Fruit fly (Drosophila melanogaster): ENCODE measurements around the gene CG12065.

dm6 chrX:8636114-8636929, 62.2 kb downstream of the CG12065 start:
- TF ChIP-seq seq (GFP tag; IDR thresholded peaks at IDR 0.05) (no peak), fd96Cb (tag; optimal IDR thresholded peaks at IDR 0.05) (no peak), CG1233 (GFP tag; optimal IDR thresholded peaks at IDR 0.05) (no peak), Ets97D (GFP tag; optimal IDR thresholded peaks at IDR 0.05) (no peak), kay (GFP tag; optimal IDR thresholded peaks at IDR 0.05) (no peak), fd3F (GFP tag; optimal IDR thresholded peaks at IDR 0.05) (no peak), CG1602 (GFP tag; optimal IDR thresholded peaks at IDR 0.05) (no peak), CG12299 (tag; optimal IDR thresholded peaks at IDR 0.05) (no peak), Sry-β (GFP tag; optimal IDR thresholded peaks at IDR 0.05) (no peak)

Measured in whole organism, embryonic.